Worm (Caenorhabditis elegans) whole organism, mixed stage, embryonic: ENCODE data around the gene mul-1.

Experiments used
- M03D4.4 ChIP-seq: sonication (generic microtip); optimal IDR thresholded peaks from 2 replicates; lab custom pipeline; 2017; ENCODE audit warnings: mild to moderate bottlenecking, missing genetic modification characterization, missing compliant biosample characterization
- ceh-83 ChIP-seq: fragments of 200-800 bp; sonication (Bioruptor generic); optimal IDR thresholded peaks from 2 replicates; lab custom pipeline; 2018; ENCODE audit warnings: mild to moderate bottlenecking, missing genetic modification characterization, missing compliant biosample characterization
- ces-1 ChIP-seq: fragments of 150-350 bp; optimal IDR thresholded peaks from 2 replicates; lab custom pipeline; 2014; ENCODE audit warnings: missing biosample characterization, missing genetic modification reagents, missing genetic modification characterization
- lsy-2 ChIP-seq: fragments of 150-350 bp; optimal IDR thresholded peaks from 2 replicates; lab custom pipeline; 2014; ENCODE audit warnings: missing biosample characterization, missing genetic modification characterization
- mab-5 ChIP-seq: fragments of 150-350 bp; optimal IDR thresholded peaks from 2 replicates; lab custom pipeline; 2014; ENCODE audit warnings: missing biosample characterization, missing genetic modification characterization
- mep-1 ChIP-seq: fragments of 150-350 bp; optimal IDR thresholded peaks from 2 replicates; lab custom pipeline; 2017; ENCODE audit warnings: missing biosample characterization, missing genetic modification reagents, missing genetic modification characterization, inconsistent platforms
- nhr-2 ChIP-seq: fragments of 150-350 bp; optimal IDR thresholded peaks from 2 replicates; lab custom pipeline; 2014; ENCODE audit warnings: missing biosample characterization, missing genetic modification characterization
- tbx-8 ChIP-seq: fragments of 200-800 bp; sonication (Bioruptor generic); optimal IDR thresholded peaks from 2 replicates; lab custom pipeline; 2018; ENCODE audit warnings: mild to moderate bottlenecking, missing genetic modification characterization, moderate library complexity, missing compliant biosample characterization
- zip-8 ChIP-seq: fragments of 150-350 bp; optimal IDR thresholded peaks from 2 replicates; lab custom pipeline; 2014; ENCODE audit warnings: missing biosample characterization, missing genetic modification characterization

Gene mul-1

DNA sequence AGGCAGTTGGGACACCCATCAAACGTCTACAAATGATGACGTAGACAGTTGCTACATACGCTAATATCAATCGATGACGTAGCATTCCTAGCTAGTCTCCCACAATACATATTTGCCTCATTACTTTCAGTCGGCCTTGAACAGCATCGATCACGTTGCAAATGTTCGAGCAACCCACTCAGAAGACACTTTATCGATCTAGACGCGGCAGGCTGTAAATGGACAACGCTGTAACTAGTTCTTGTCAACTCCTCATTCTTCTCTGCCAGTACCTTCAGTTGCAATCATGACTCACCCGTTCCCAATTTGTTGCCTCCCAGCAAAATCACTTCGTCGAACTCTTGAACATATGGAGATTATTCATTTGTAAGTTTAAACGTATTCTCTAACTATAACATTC is 50.9 kb downstream of the mul-1 start, which contains the start of gene pqn-75:
Gene pqn-75, plus strand, starts transcription at position 301 of the 400 bp plus-strand sequence.
- TF ChIP-seq M03D4.4 (tag; lab: Kevin White, UChicago) (no peak), tbx-8 (GFP tag; lab: Kevin White, UChicago) (no peak), lsy-2 (no peak), ces-1 (GFP tag; lab: Kevin White, UChicago) (no peak), zip-8 (tag; lab: Kevin White, UChicago) (no peak), nhr-2 (tag; lab: Kevin White, UChicago) (no peak), mab-5 (tag; lab: Kevin White, UChicago) (no peak), ceh-83 (GFP tag; lab: Kevin White, UChicago) (no peak), mep-1 (tag; lab: Kevin White, UChicago) (no peak)
- TF ChIP-seq, all 35 proteins: peak for 0
